Fruit fly (Drosophila melanogaster) whole organism, embryonic: ENCODE data around the gene CG12106.

Source experiments
- Atf6 ChIP-seq: fragments of 200-800 bp; sonication (Bioruptor generic); IDR thresholded peaks from 2 replicates; pipeline ENCODE4 v1.3.6; 2022; ENCODE audit warnings: missing biosample characterization, missing genetic modification characterization
- Blimp-1 ChIP-seq: fragments of 200-800 bp; sonication (Bioruptor generic); optimal IDR thresholded peaks from 3 replicates; lab custom pipeline; 2018; ENCODE audit warnings: missing biosample characterization, missing genetic modification characterization, mild to moderate bottlenecking, moderate library complexity, missing genetic modification reagents
- CG10543 ChIP-seq: fragments of 200-800 bp; sonication (Bioruptor generic); optimal IDR thresholded peaks from 3 replicates; lab custom pipeline; 2017; ENCODE audit warnings: missing biosample characterization, mild to moderate bottlenecking, missing genetic modification characterization, moderate library complexity
- CG11398 ChIP-seq: fragments of 200-800 bp; sonication (Bioruptor generic); optimal IDR thresholded peaks from 2 replicates; lab custom pipeline; 2016; ENCODE audit warnings: missing biosample characterization, missing genetic modification characterization
- CG1233 ChIP-seq: fragments of 200-800 bp; sonication (Bioruptor generic); optimal IDR thresholded peaks from 4 replicates; lab custom pipeline; 2018; ENCODE audit warnings: missing biosample characterization, mild to moderate bottlenecking, missing genetic modification characterization
- CG12744 ChIP-seq: fragments of 200-800 bp; sonication (Bioruptor generic); optimal IDR thresholded peaks from 2 replicates; lab custom pipeline; 2016; ENCODE audit warnings: missing biosample characterization, missing genetic modification characterization
- CG12769 ChIP-seq: fragments of 200-800 bp; sonication (Bioruptor generic); optimal IDR thresholded peaks from 2 replicates; lab custom pipeline; 2019; ENCODE audit warnings: missing biosample characterization, mild to moderate bottlenecking, missing genetic modification characterization, moderate library complexity
- CG14014 ChIP-seq: fragments of 200-800 bp; sonication (Bioruptor generic); IDR thresholded peaks from 2 replicates; pipeline ENCODE4 v1.3.6; 2022; ENCODE audit warnings: missing biosample characterization, missing genetic modification characterization
- CG2129 ChIP-seq: fragments of 200-800 bp; sonication (Bioruptor generic); IDR thresholded peaks from 2 replicates; pipeline ENCODE4 v1.3.6; 2022; ENCODE audit warnings: missing biosample characterization, missing genetic modification characterization; ENCODE audit not compliant: partially characterized antibody
- CG30431 ChIP-seq: fragments of 200-800 bp; sonication (Bioruptor generic); optimal IDR thresholded peaks from 2 replicates; lab custom pipeline; 2017; ENCODE audit warnings: missing biosample characterization, missing genetic modification characterization
- CG32532 ChIP-seq: fragments of 200-800 bp; sonication (Bioruptor generic); IDR thresholded peaks from 2 replicates; pipeline ENCODE4 v1.3.6; 2022; ENCODE audit warnings: missing biosample characterization, missing genetic modification characterization
- CG34224 ChIP-seq: fragments of 200-800 bp; sonication (Bioruptor generic); IDR thresholded peaks from 3 replicates; pipeline ENCODE4 v1.3.6; 2022; ENCODE audit warnings: missing biosample characterization, missing genetic modification characterization; ENCODE audit not compliant: partially characterized antibody
- CG4820 ChIP-seq: fragments of 200-800 bp; sonication (Bioruptor generic); optimal IDR thresholded peaks from 3 replicates; lab custom pipeline; 2016; ENCODE audit warnings: missing biosample characterization, missing genetic modification characterization
- CG4854 ChIP-seq: fragments of 200-800 bp; sonication (Bioruptor generic); optimal IDR thresholded peaks from 2 replicates; lab custom pipeline; 2016; ENCODE audit warnings: missing biosample characterization, missing genetic modification characterization, inconsistent platforms
- CG6175 ChIP-seq: fragments of 200-800 bp; sonication (Bioruptor generic); IDR thresholded peaks from 3 replicates; pipeline ENCODE4 v1.3.6; 2022; ENCODE audit warnings: missing biosample characterization, missing genetic modification characterization
- CG6272 ChIP-seq: fragments of 200-800 bp; sonication (Bioruptor generic); IDR thresholded peaks from 2 replicates; pipeline ENCODE4 v1.3.6; 2022; ENCODE audit warnings: missing biosample characterization, missing genetic modification characterization
- CG7963 ChIP-seq: fragments of 200-800 bp; sonication (Bioruptor generic); IDR thresholded peaks from 3 replicates; pipeline ENCODE4 v1.3.6; 2022; ENCODE audit warnings: missing biosample characterization, missing genetic modification characterization; ENCODE audit not compliant: partially characterized antibody
- CG9609 ChIP-seq: fragments of 200-800 bp; sonication (Bioruptor generic); optimal IDR thresholded peaks from 3 replicates; lab custom pipeline; 2016; ENCODE audit warnings: missing biosample characterization, missing genetic modification characterization
- CG9797 ChIP-seq: fragments of 200-800 bp; sonication (Bioruptor generic); optimal IDR thresholded peaks from 3 replicates; lab custom pipeline; 2018; ENCODE audit warnings: missing biosample characterization, mild to moderate bottlenecking, missing genetic modification characterization
- CG9876 ChIP-seq: fragments of 200-800 bp; sonication (Bioruptor generic); optimal IDR thresholded peaks from 2 replicates; lab custom pipeline; 2016; ENCODE audit warnings: missing biosample characterization, missing genetic modification characterization
- CoRest ChIP-seq: fragments of 200-800 bp; sonication (Bioruptor generic); optimal IDR thresholded peaks from 3 replicates; lab custom pipeline; 2018; ENCODE audit warnings: missing biosample characterization, mild to moderate bottlenecking, missing genetic modification characterization, moderate library complexity
- Dad ChIP-seq: fragments of 200-800 bp; sonication (Bioruptor generic); optimal IDR thresholded peaks from 3 replicates; lab custom pipeline; 2016; ENCODE audit warnings: missing biosample characterization, missing genetic modification characterization
- Dek ChIP-seq: fragments of 200-800 bp; sonication (Bioruptor generic); optimal IDR thresholded peaks from 3 replicates; lab custom pipeline; 2019; ENCODE audit warnings: missing biosample characterization, mild to moderate bottlenecking, missing genetic modification characterization, moderate library complexity
- Doc2 ChIP-seq: fragments of 200-800 bp; sonication (Bioruptor generic); IDR thresholded peaks from 2 replicates; pipeline ENCODE4 v1.3.6; 2022; ENCODE audit warnings: missing biosample characterization, missing genetic modification characterization
- Doc3 ChIP-seq: fragments of 200-800 bp; sonication (Bioruptor generic); IDR thresholded peaks from 3 replicates; pipeline ENCODE4 v1.3.6; 2022; ENCODE audit warnings: missing biosample characterization, missing genetic modification characterization; ENCODE audit not compliant: partially characterized antibody
- E2f2 ChIP-seq: fragments of 200-800 bp; sonication (Bioruptor generic); IDR thresholded peaks from 2 replicates; pipeline ENCODE4 v1.3.6; 2022; ENCODE audit warnings: missing biosample characterization, missing genetic modification characterization
- HHEX ChIP-seq: fragments of 200-800 bp; sonication (Bioruptor generic); optimal IDR thresholded peaks from 3 replicates; lab custom pipeline; 2017; ENCODE audit warnings: missing biosample characterization, mild to moderate bottlenecking, missing genetic modification characterization, missing genetic modification reagents
- HLH3B ChIP-seq: fragments of 200-800 bp; sonication (Bioruptor generic); IDR thresholded peaks from 2 replicates; pipeline ENCODE4 v1.3.6; 2022; ENCODE audit warnings: missing biosample characterization, missing genetic modification characterization
- HLH4C ChIP-seq: fragments of 200-800 bp; sonication (Bioruptor generic); IDR thresholded peaks from 3 replicates; pipeline ENCODE4 v1.3.6; 2022; ENCODE audit warnings: missing biosample characterization, missing genetic modification characterization; ENCODE audit not compliant: partially characterized antibody
- Jarid2 ChIP-seq: fragments of 200-800 bp; sonication (Bioruptor generic); optimal IDR thresholded peaks from 3 replicates; lab custom pipeline; 2017; ENCODE audit warnings: mild to moderate bottlenecking, missing biosample characterization, missing genetic modification reagents, missing genetic modification characterization
- Mrtf ChIP-seq: fragments of 200-800 bp; sonication (Bioruptor generic); IDR thresholded peaks from 3 replicates; pipeline ENCODE4 v1.3.6; 2022; ENCODE audit warnings: missing biosample characterization, missing genetic modification characterization
- Oaz ChIP-seq: fragments of 200-800 bp; sonication (Bioruptor generic); IDR thresholded peaks from 2 replicates; pipeline ENCODE4 v1.3.6; 2022; ENCODE audit warnings: missing biosample characterization, missing genetic modification characterization
- Oli ChIP-seq: fragments of 200-800 bp; sonication (Bioruptor generic); optimal IDR thresholded peaks from 2 replicates; lab custom pipeline; 2018; ENCODE audit warnings: missing biosample characterization, mild to moderate bottlenecking, missing genetic modification characterization, moderate library complexity
- Sry-δ ChIP-seq: fragments of 200-800 bp; sonication (Bioruptor generic); optimal IDR thresholded peaks from 2 replicates; lab custom pipeline; 2016; ENCODE audit warnings: missing biosample characterization, missing genetic modification characterization
- ase ChIP-seq: fragments of 200-800 bp; sonication (Bioruptor generic); IDR thresholded peaks from 3 replicates; pipeline ENCODE4 v1.3.6; 2022; ENCODE audit warnings: missing biosample characterization, missing genetic modification characterization
- btn ChIP-seq: fragments of 200-800 bp; sonication (Bioruptor generic); optimal IDR thresholded peaks from 2 replicates; lab custom pipeline; 2016; ENCODE audit warnings: missing biosample characterization, missing genetic modification characterization
- ci ChIP-seq: fragments of 200-800 bp; sonication (Bioruptor generic); IDR thresholded peaks from 3 replicates; pipeline ENCODE4 v1.3.6; 2022; ENCODE audit warnings: missing biosample characterization, missing genetic modification characterization
- cwo ChIP-seq: fragments of 200-800 bp; sonication (Bioruptor generic); optimal IDR thresholded peaks from 3 replicates; lab custom pipeline; 2017; ENCODE audit warnings: missing biosample characterization, missing genetic modification characterization, mild to moderate bottlenecking, moderate library complexity, missing genetic modification reagents
- da ChIP-seq: fragments of 200-800 bp; sonication (Bioruptor generic); optimal IDR thresholded peaks from 2 replicates; lab custom pipeline; 2016; ENCODE audit warnings: missing biosample characterization, missing genetic modification characterization
- fru ChIP-seq: fragments of >200 bp; optimal IDR thresholded peaks from 2 replicates; lab custom pipeline; 2017
- gce ChIP-seq: fragments of 200-800 bp; sonication (Bioruptor generic); IDR thresholded peaks from 3 replicates; pipeline ENCODE4 v1.3.6; 2022; ENCODE audit warnings: missing biosample characterization, missing genetic modification characterization
- gem ChIP-seq: fragments of 200-800 bp; sonication (Bioruptor generic); optimal IDR thresholded peaks from 2 replicates; lab custom pipeline; 2019; ENCODE audit warnings: missing biosample characterization, mild to moderate bottlenecking, missing genetic modification characterization, moderate library complexity
- gfzf ChIP-seq: fragments of 200-800 bp; sonication (Bioruptor generic); optimal IDR thresholded peaks from 2 replicates; lab custom pipeline; 2016; ENCODE audit warnings: missing biosample characterization, mild to moderate bottlenecking, missing genetic modification characterization, moderate library complexity
- ham ChIP-seq: fragments of 200-800 bp; sonication (Bioruptor generic); IDR thresholded peaks from 2 replicates; pipeline ENCODE4 v1.3.6; 2022; ENCODE audit warnings: missing biosample characterization, missing genetic modification characterization
- jigr1 ChIP-seq: fragments of 200-800 bp; sonication (Bioruptor generic); IDR thresholded peaks from 3 replicates; pipeline ENCODE4 v1.3.6; 2022; ENCODE audit warnings: missing biosample characterization, missing genetic modification characterization
- jumu ChIP-seq: fragments of 200-800 bp; sonication (Bioruptor generic); optimal IDR thresholded peaks from 3 replicates; lab custom pipeline; 2016; ENCODE audit warnings: missing biosample characterization, missing genetic modification characterization
- lab ChIP-seq: fragments of 200-800 bp; sonication (Bioruptor generic); optimal IDR thresholded peaks from 3 replicates; lab custom pipeline; 2017; ENCODE audit warnings: missing biosample characterization, missing genetic modification characterization, mild to moderate bottlenecking, moderate library complexity, missing genetic modification reagents
- org-1 ChIP-seq: fragments of 200-800 bp; sonication (Bioruptor generic); optimal IDR thresholded peaks from 2 replicates; lab custom pipeline; 2017; ENCODE audit warnings: missing biosample characterization, missing genetic modification characterization
- peb ChIP-seq: fragments of 200-800 bp; sonication (Bioruptor generic); IDR thresholded peaks from 2 replicates; pipeline ENCODE4 v1.3.6; 2022; ENCODE audit warnings: missing biosample characterization, missing genetic modification characterization
- slbo ChIP-seq: fragments of 200-800 bp; sonication (Bioruptor generic); IDR thresholded peaks from 2 replicates; pipeline ENCODE4 v1.3.6; 2022; ENCODE audit warnings: missing biosample characterization, missing genetic modification characterization
- stc ChIP-seq: fragments of 200-800 bp; sonication (Bioruptor generic); IDR thresholded peaks from 2 replicates; pipeline ENCODE4 v1.3.6; 2022; ENCODE audit warnings: missing biosample characterization, missing genetic modification characterization

Gene CG12106

dm6 chrX:9196362-9196761, 2.7 kb downstream of the CG12106 start, which contains the start of gene CG12118 (continued):
- TF ChIP-seq fru (lab: Kevin White, UChicago): no peak
- no peak for TF ChIP-seq jigr1 (GFP tag; lab: Robert Waterston, UW)
- TF ChIP-seq HLH3B (GFP tag; lab: Robert Waterston, UW): peak; percentile 78
- peak; percentile 38; the same call in 1 of the 2 replicates for TF ChIP-seq peb (GFP tag; lab: Robert Waterston, UW)
- peak; percentile 82 for TF ChIP-seq CG32532 (GFP tag; lab: Robert Waterston, UW)
- peak; percentile 79 for TF ChIP-seq lab (GFP tag; lab: Kevin White, UChicago)
- peak; percentile 62 for TF ChIP-seq Dek (tag; lab: Kevin White, UChicago)
- peak; percentile 81 for TF ChIP-seq CG7963
- peak; percentile 49 for TF ChIP-seq cwo (GFP tag; lab: Kevin White, UChicago)
- TF ChIP-seq ham: peak; percentile 33; the same call in 1 of the 2 replicates
- peak; percentile 90 for TF ChIP-seq HLH4C (GFP tag; lab: Robert Waterston, UW)
- TF ChIP-seq Oli (tag; lab: Kevin White, UChicago): peak; percentile 59
- no peak for TF ChIP-seq CG11398 (GFP tag; lab: Kevin White, UChicago)
- peak; percentile 84 for TF ChIP-seq CoRest (tag; lab: Kevin White, UChicago)
- peak; percentile 91 for TF ChIP-seq gem
- TF ChIP-seq CG6272 (GFP tag; lab: Robert Waterston, UW): peak; percentile 80
- TF ChIP-seq org-1 (GFP tag; lab: Kevin White, UChicago): peak; percentile 28
- peak; percentile 7 for TF ChIP-seq CG9609 (GFP tag; lab: Kevin White, UChicago)
- no peak for TF ChIP-seq CG12744 (GFP tag; lab: Kevin White, UChicago)
- TF ChIP-seq da (GFP tag; lab: Kevin White, UChicago): no peak
- TF ChIP-seq CG34224 (GFP tag; lab: Robert Waterston, UW): peak; percentile 91
- peak; percentile 50 for TF ChIP-seq CG10543 (GFP tag; lab: Kevin White, UChicago)
- peak; percentile 19 for TF ChIP-seq HHEX (GFP tag; lab: Kevin White, UChicago)
- peak; percentile 2 for TF ChIP-seq CG9797 (GFP tag; lab: Kevin White, UChicago)
- TF ChIP-seq slbo (GFP tag; lab: Robert Waterston, UW): peak; percentile 94
- TF ChIP-seq gce (GFP tag; lab: Robert Waterston, UW): no peak
- TF ChIP-seq Dad (GFP tag; lab: Kevin White, UChicago): no peak
- no peak for TF ChIP-seq Jarid2 (GFP tag; lab: Kevin White, UChicago)
- TF ChIP-seq Mrtf (GFP tag; lab: Robert Waterston, UW): no peak
- no peak for TF ChIP-seq gfzf (GFP tag; lab: Kevin White, UChicago)
- no peak for TF ChIP-seq jumu (GFP tag; lab: Kevin White, UChicago)
- peak; percentile 95 for TF ChIP-seq Doc3 (GFP tag; lab: Robert Waterston, UW)
- peak; percentile 90 for TF ChIP-seq ci (GFP tag; lab: Robert Waterston, UW)
- peak; percentile 66; the same call in 1 of the 2 replicates for TF ChIP-seq stc (GFP tag; lab: Robert Waterston, UW)
- TF ChIP-seq CG12769 (tag; lab: Kevin White, UChicago): no peak
- peak; percentile 79 for TF ChIP-seq Sry-δ (GFP tag; lab: Kevin White, UChicago)
- peak; percentile 78 for TF ChIP-seq Blimp-1 (GFP tag; lab: Kevin White, UChicago)
- TF ChIP-seq E2f2 (GFP tag; lab: Robert Waterston, UW): peak; percentile 92
- 0 out of 3 replicates have a peak, but pooled peaks have one; percentile 22 for TF ChIP-seq CG6175 (GFP tag; lab: Robert Waterston, UW)
- TF ChIP-seq CG1233 (GFP tag; lab: Kevin White, UChicago): peak; percentile 59
- TF ChIP-seq CG4854: peak; percentile 55
- TF ChIP-seq CG30431 (GFP tag; lab: Kevin White, UChicago): peak; percentile 8
- TF ChIP-seq Oaz (GFP tag; lab: Robert Waterston, UW): peak; percentile 48; the same call in 1 of the 2 replicates
- peak; percentile 84 for TF ChIP-seq CG2129 (GFP tag; lab: Robert Waterston, UW)
- no peak for TF ChIP-seq Doc2 (GFP tag; lab: Robert Waterston, UW)
- TF ChIP-seq ase: peak; percentile 71; the same call in 2 of the 3 replicates
- TF ChIP-seq CG9876 (GFP tag; lab: Kevin White, UChicago): no peak
- peak; percentile 65 for TF ChIP-seq CG4820 (GFP tag; lab: Kevin White, UChicago)
- TF ChIP-seq Atf6: peak; percentile 79
- TF ChIP-seq CG14014 (GFP tag; lab: Robert Waterston, UW): peak; percentile 52; the same call in 1 of the 2 replicates
- no peak for TF ChIP-seq btn (GFP tag; lab: Kevin White, UChicago)
